Fruit fly (Drosophila melanogaster): ENCODE results near the gene ChLD3.

DNA sequence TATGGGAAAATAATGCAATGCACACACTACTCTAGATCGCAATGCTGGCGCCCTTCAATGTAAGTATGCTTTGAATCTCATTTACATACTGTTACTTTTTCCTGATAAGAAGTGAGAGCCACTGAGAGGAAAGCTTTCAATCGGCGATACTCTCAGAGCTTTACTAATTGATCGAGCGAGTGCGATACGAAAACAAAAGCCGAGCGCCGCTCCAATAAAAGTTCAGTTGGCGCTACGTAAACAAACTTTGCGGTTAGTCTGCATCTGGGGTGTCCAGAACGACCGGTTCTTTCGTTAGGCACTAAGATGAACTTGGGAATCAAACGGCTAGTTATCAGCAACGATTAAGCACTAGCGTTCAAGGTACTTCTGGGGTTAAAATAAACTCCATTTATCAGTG is 52.7 kb downstream of the ChLD3 start, which contains the start of gene CG17928:
- no peak for TF ChIP-seq psq (optimal IDR thresholded peaks at IDR 0.05)
- no peak for TF ChIP-seq Myc (optimal IDR thresholded peaks at IDR 0.05)
- no peak for TF ChIP-seq ttk (optimal IDR thresholded peaks at IDR 0.05)
